Worm (Caenorhabditis elegans): Measurements from ENCODE around the gene sir-2.1.

DNA sequence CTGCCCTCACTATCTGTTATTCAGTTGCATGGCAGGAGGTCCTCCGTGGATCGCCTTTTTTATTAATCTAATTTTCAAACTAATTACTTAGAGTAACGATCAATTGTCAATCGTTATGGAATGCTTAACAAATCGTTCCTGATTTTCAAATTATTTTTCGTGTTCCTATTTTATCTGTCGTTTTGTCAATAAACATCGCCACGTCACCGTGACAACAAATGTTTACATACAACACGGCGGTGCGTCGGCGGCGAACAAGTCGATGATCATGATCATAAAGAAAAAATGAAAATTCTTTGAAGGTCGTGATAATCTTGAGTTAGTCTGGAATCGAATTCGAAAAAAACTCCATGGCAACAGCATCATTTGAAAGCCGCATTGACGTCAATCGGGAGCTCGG, 20.5 kb downstream of the sir-2.1 start:
- TF ChIP-seq nhr-77 (tag; optimal IDR thresholded peaks at IDR 0.05): no peak
- TF ChIP-seq ceh-82 (tag; optimal IDR thresholded peaks at IDR 0.05): no peak
- TF ChIP-seq ceh-16 (tag; optimal IDR thresholded peaks at IDR 0.05): no peak
- no peak for TF ChIP-seq fkh-10 (GFP tag; optimal IDR thresholded peaks at IDR 0.05)
- TF ChIP-seq aly-2 (tag; optimal IDR thresholded peaks at IDR 0.05): no peak
- TF ChIP-seq sea-2 (GFP tag; optimal IDR thresholded peaks at IDR 0.05): no peak
- TF ChIP-seq pha-4 (tag; optimal IDR thresholded peaks at IDR 0.05): peak; percentile 73
- no peak for TF ChIP-seq ztf-4 (tag; optimal IDR thresholded peaks at IDR 0.05)
- TF ChIP-seq R02D3.7 (tag; optimal IDR thresholded peaks at IDR 0.05): no peak
- no peak for TF ChIP-seq ztf-11 (tag; optimal IDR thresholded peaks at IDR 0.05)
- TF ChIP-seq jun-1 (tag; optimal IDR thresholded peaks at IDR 0.05): no peak
- TF ChIP-seq lin-39 (tag; optimal IDR thresholded peaks at IDR 0.05): no peak
- no peak for TF ChIP-seq nhr-12 (tag; optimal IDR thresholded peaks at IDR 0.05)
- TF ChIP-seq tbx-2 (tag; optimal IDR thresholded peaks at IDR 0.05): no peak
